Fruit fly (Drosophila melanogaster): ENCODE data around the gene srw.

The srw gene

dm6 chr3L:4239442-4240322, 43.6 kb downstream of the srw start, which contains the start of gene Sqor (continued):
- TF ChIP-seq Jarid2 (GFP tag; optimal IDR thresholded peaks at IDR 0.05) (peak; percentile 54), CG14710 (tag; optimal IDR thresholded peaks at IDR 0.05) (peak; percentile 21), Hand (GFP tag; optimal IDR thresholded peaks at IDR 0.05) (peak; percentile 75), Scr (GFP tag; IDR thresholded peaks at IDR 0.05; ENCODE audit: partially characterized antibody) (peak; percentile 39; the same call in 1 of the 2 replicates), CG18619 (GFP tag; optimal IDR thresholded peaks at IDR 0.05) (peak; percentile 91), HLH3B (GFP tag; IDR thresholded peaks at IDR 0.05) (peak; percentile 59), Ptx1 (GFP tag; IDR thresholded peaks at IDR 0.05) (peak; percentile 75), CG12744 (GFP tag; optimal IDR thresholded peaks at IDR 0.05) (peak; percentile 65), CG2129 (GFP tag; IDR thresholded peaks at IDR 0.05; ENCODE audit: partially characterized antibody) (no peak), CG13894 (tag; optimal IDR thresholded peaks at IDR 0.05) (peak; percentile 85), hkb (optimal IDR thresholded peaks at IDR 0.05) (no peak), hkb (GFP tag; IDR thresholded peaks at IDR 0.05) (peak; percentile 85), CG15073 (GFP tag; optimal IDR thresholded peaks at IDR 0.05) (peak; percentile 49), CG31365 (tag; optimal IDR thresholded peaks at IDR 0.05) (peak; percentile 41), Optix (GFP tag; IDR thresholded peaks at IDR 0.05) (peak; percentile 83), bbx (GFP tag; IDR thresholded peaks at IDR 0.05; ENCODE audit: partially characterized antibody) (no peak), CG6175 (GFP tag; IDR thresholded peaks at IDR 0.05) (peak; percentile 69; the same call in 2 of the 3 replicates), al (GFP tag; IDR thresholded peaks at IDR 0.05) (peak; percentile 83), NC2β (GFP tag; optimal IDR thresholded peaks at IDR 0.05) (peak; percentile 64), gem (tag; optimal IDR thresholded peaks at IDR 0.05) (peak; percentile 92), dmrt99B (tag; optimal IDR thresholded peaks at IDR 0.05) (peak; percentile 88), CG7556 (GFP tag; optimal IDR thresholded peaks at IDR 0.05) (peak; percentile 95), YL-1 (GFP tag; optimal IDR thresholded peaks at IDR 0.05) (peak; percentile 71), ttk (GFP tag; IDR thresholded peaks at IDR 0.05) (peak; percentile 65), HLH4C (GFP tag; IDR thresholded peaks at IDR 0.05; ENCODE audit: partially characterized antibody) (peak; percentile 16; the same call in 1 of the 3 replicates), CG8924 (tag; optimal IDR thresholded peaks at IDR 0.05) (peak; percentile 90), CG11456 (GFP tag; IDR thresholded peaks at IDR 0.05) (peak; percentile 87), CG8359 (GFP tag; optimal IDR thresholded peaks at IDR 0.05; ENCODE audit: borderline replicate concordance) (peak; percentile 17), Six4 (GFP tag; optimal IDR thresholded peaks at IDR 0.05) (peak; percentile 32), CG31388 (GFP tag; optimal IDR thresholded peaks at IDR 0.05) (peak; percentile 10), Doc3 (GFP tag; IDR thresholded peaks at IDR 0.05; ENCODE audit: partially characterized antibody) (no peak), slp2 (GFP tag; optimal IDR thresholded peaks at IDR 0.05) (peak; percentile 86), Hr39 (optimal IDR thresholded peaks at IDR 0.05) (no peak), gcm (GFP tag; optimal IDR thresholded peaks at IDR 0.05) (peak; percentile 68), CG8388 (GFP tag; optimal IDR thresholded peaks at IDR 0.05) (peak; percentile 68), ken (GFP tag; IDR thresholded peaks at IDR 0.05) (peak; percentile 57), ci (GFP tag; IDR thresholded peaks at IDR 0.05) (peak; percentile 80), Aef1 (GFP tag; IDR thresholded peaks at IDR 0.05) (peak; percentile 81), Mad (GFP tag; optimal IDR thresholded peaks at IDR 0.05) (peak; percentile 76), CHES-1-like (GFP tag; optimal IDR thresholded peaks at IDR 0.05) (peak; percentile 85), ase (GFP tag; IDR thresholded peaks at IDR 0.05) (peak; percentile 76; the same call in 2 of the 3 replicates), pros (GFP tag; optimal IDR thresholded peaks at IDR 0.05) (peak; percentile 27), Bteb2 (GFP tag; optimal IDR thresholded peaks at IDR 0.05) (peak; percentile 85), peb (GFP tag; IDR thresholded peaks at IDR 0.05) (no peak; the same call in none of the 2 replicates), CG4854 (GFP tag; optimal IDR thresholded peaks at IDR 0.05) (peak; percentile 81), CG43689 (GFP tag; IDR thresholded peaks at IDR 0.05) (no peak; the same call in 1 of the 2 replicates), CG7987 (GFP tag; optimal IDR thresholded peaks at IDR 0.05) (peak; percentile 76), Nf-YA (GFP tag; IDR thresholded peaks at IDR 0.05) (peak; percentile 75), CG9876 (GFP tag; optimal IDR thresholded peaks at IDR 0.05) (peak; percentile 88)
